Worm (Caenorhabditis elegans): Measurements from ENCODE around the gene attf-4.
A peak's percentile ranks its signal among the peaks of the same experiment; 100 is the strongest.

ce11 chrIII:6123647-6124046 is 43.3 kb downstream of the attf-4 start:
- TF ChIP-seq flt-1 (GFP tag; IDR thresholded peaks at IDR 0.05) (0 out of 2 replicates have a peak, but pooled peaks have one; percentile 35), ztf-29 (GFP tag; IDR thresholded peaks at IDR 0.05) (no peak), ztf-23 (GFP tag; IDR thresholded peaks at IDR 0.05) (no peak), med-1 (GFP tag; optimal IDR thresholded peaks at IDR 0.05; ENCODE audit: insufficient read depth) (no peak), ref-1 (GFP tag; conservative IDR thresholded peaks at IDR 0.05) (no peak), klf-2 (GFP tag; conservative IDR thresholded peaks at IDR 0.05) (no peak), tab-1 (GFP tag; IDR thresholded peaks at IDR 0.05) (no peak), cog-1 (tag; optimal IDR thresholded peaks at IDR 0.05) (no peak)
